Fruit fly (Drosophila melanogaster) whole organism, embryonic: Measurements from ENCODE around the gene CG31948.
A peak's percentile ranks its signal among the peaks of the same experiment; 100 is the strongest.

Source experiments
- BEAF-32 ChIP-seq: fragments of 200-800 bp; sonication (Bioruptor generic); optimal IDR thresholded peaks from 3 replicates; lab custom pipeline; 2017; ENCODE audit warnings: missing biosample characterization, missing genetic modification characterization, mild to moderate bottlenecking, moderate library complexity, missing genetic modification reagents
- CG10267 ChIP-seq: fragments of 200-800 bp; sonication (Bioruptor generic); optimal IDR thresholded peaks from 2 replicates; lab custom pipeline; 2018; ENCODE audit warnings: missing biosample characterization, mild to moderate bottlenecking, missing genetic modification characterization, moderate library complexity
- CG10431 ChIP-seq: fragments of 200-800 bp; sonication (Bioruptor generic); optimal IDR thresholded peaks from 3 replicates; lab custom pipeline; 2018; ENCODE audit warnings: missing biosample characterization, mild to moderate bottlenecking, missing genetic modification characterization
- CG10654 ChIP-seq: fragments of 200-800 bp; sonication (Bioruptor generic); optimal IDR thresholded peaks from 2 replicates; lab custom pipeline; 2016; ENCODE audit warnings: missing biosample characterization, missing genetic modification characterization
- CG11398 ChIP-seq: fragments of 200-800 bp; sonication (Bioruptor generic); optimal IDR thresholded peaks from 2 replicates; lab custom pipeline; 2016; ENCODE audit warnings: missing biosample characterization, missing genetic modification characterization
- CG12104 ChIP-seq: fragments of 200-800 bp; sonication (Bioruptor generic); optimal IDR thresholded peaks from 3 replicates; lab custom pipeline; 2016; ENCODE audit warnings: missing biosample characterization, missing genetic modification characterization
- CG12769 ChIP-seq: fragments of 200-800 bp; sonication (Bioruptor generic); optimal IDR thresholded peaks from 2 replicates; lab custom pipeline; 2019; ENCODE audit warnings: missing biosample characterization, mild to moderate bottlenecking, missing genetic modification characterization, moderate library complexity
- CG13123 ChIP-seq: fragments of 200-800 bp; sonication (Bioruptor generic); optimal IDR thresholded peaks from 2 replicates; lab custom pipeline; 2016; ENCODE audit warnings: missing biosample characterization, missing genetic modification characterization
- CG13775 ChIP-seq: fragments of 200-800 bp; sonication (Bioruptor generic); optimal IDR thresholded peaks from 3 replicates; lab custom pipeline; 2017; ENCODE audit warnings: missing biosample characterization, mild to moderate bottlenecking, missing genetic modification characterization
- CG14667 ChIP-seq: fragments of 200-800 bp; sonication (Bioruptor generic); IDR thresholded peaks from 2 replicates; pipeline ENCODE4 v1.3.6; 2022; ENCODE audit warnings: missing biosample characterization, missing genetic modification characterization
- CG14965 ChIP-seq: fragments of 200-800 bp; sonication (Bioruptor generic); optimal IDR thresholded peaks from 2 replicates; lab custom pipeline; 2016; ENCODE audit warnings: missing biosample characterization, missing genetic modification characterization, borderline replicate concordance
- CG17328 ChIP-seq: fragments of 200-800 bp; sonication (Bioruptor generic); IDR thresholded peaks from 2 replicates; pipeline ENCODE4 v1.3.6; 2022; ENCODE audit warnings: missing biosample characterization, missing genetic modification characterization
- CG17385 ChIP-seq: fragments of 200-800 bp; sonication (Bioruptor generic); optimal IDR thresholded peaks from 3 replicates; lab custom pipeline; 2018; ENCODE audit warnings: missing biosample characterization, mild to moderate bottlenecking, missing genetic modification characterization
- CG17612 ChIP-seq: fragments of 200-800 bp; sonication (Bioruptor generic); IDR thresholded peaks from 2 replicates; pipeline ENCODE4 v1.3.6; 2022; ENCODE audit warnings: missing biosample characterization, missing genetic modification characterization
- CG30403 ChIP-seq: fragments of 200-800 bp; sonication (Bioruptor generic); optimal IDR thresholded peaks from 3 replicates; lab custom pipeline; 2016; ENCODE audit warnings: missing biosample characterization, missing genetic modification characterization
- CG31224 ChIP-seq: fragments of 200-800 bp; sonication (Bioruptor generic); IDR thresholded peaks from 2 replicates; pipeline ENCODE4 v1.3.6; 2022; ENCODE audit warnings: missing biosample characterization, missing genetic modification characterization
- CG3163 ChIP-seq: fragments of 200-800 bp; sonication (Bioruptor generic); optimal IDR thresholded peaks from 3 replicates; lab custom pipeline; 2016; ENCODE audit warnings: missing biosample characterization, missing genetic modification characterization
- CG34422 ChIP-seq: fragments of 200-800 bp; sonication (Bioruptor generic); IDR thresholded peaks from 3 replicates; pipeline ENCODE4 v1.3.6; 2022; ENCODE audit warnings: missing biosample characterization, missing genetic modification characterization
- CG43689 ChIP-seq: fragments of 200-800 bp; sonication (Bioruptor generic); IDR thresholded peaks from 2 replicates; pipeline ENCODE4 v1.3.6; 2022; ENCODE audit warnings: missing biosample characterization, missing genetic modification characterization
- CG4424 ChIP-seq: fragments of 200-800 bp; sonication (Bioruptor generic); optimal IDR thresholded peaks from 3 replicates; lab custom pipeline; 2016; ENCODE audit warnings: missing biosample characterization, missing genetic modification characterization
- CG4707 ChIP-seq: fragments of 200-800 bp; sonication (Bioruptor generic); optimal IDR thresholded peaks from 2 replicates; lab custom pipeline; 2018; ENCODE audit warnings: missing biosample characterization, mild to moderate bottlenecking, missing genetic modification characterization, moderate library complexity
- CG7556 ChIP-seq: fragments of 200-800 bp; sonication (Bioruptor generic); optimal IDR thresholded peaks from 2 replicates; lab custom pipeline; 2017; ENCODE audit warnings: missing biosample characterization, mild to moderate bottlenecking, missing genetic modification characterization
- CG7987 ChIP-seq: fragments of 200-800 bp; sonication (Bioruptor generic); optimal IDR thresholded peaks from 2 replicates; lab custom pipeline; 2018; ENCODE audit warnings: missing biosample characterization, mild to moderate bottlenecking, missing genetic modification characterization, moderate library complexity
- CG8281 ChIP-seq: fragments of 200-800 bp; sonication (Bioruptor generic); optimal IDR thresholded peaks from 2 replicates; lab custom pipeline; 2018; ENCODE audit warnings: missing biosample characterization, mild to moderate bottlenecking, missing genetic modification characterization, moderate library complexity
- D19B ChIP-seq: fragments of 200-800 bp; sonication (Bioruptor generic); optimal IDR thresholded peaks from 2 replicates; lab custom pipeline; 2017; ENCODE audit warnings: missing biosample characterization, mild to moderate bottlenecking, missing genetic modification characterization
- Elba2 ChIP-seq: fragments of 200-800 bp; sonication (Bioruptor generic); optimal IDR thresholded peaks from 3 replicates; lab custom pipeline; 2016; ENCODE audit warnings: missing biosample characterization, missing genetic modification characterization
- Ets65A ChIP-seq: fragments of 200-800 bp; sonication (Bioruptor generic); peaks from one replicate; lab custom pipeline; 2016; ENCODE audit warnings: missing biosample characterization, missing genetic modification characterization
- Gsc ChIP-seq: fragments of 200-800 bp; sonication (Bioruptor generic); IDR thresholded peaks from 2 replicates; pipeline ENCODE4 v1.3.6; 2022; ENCODE audit warnings: missing biosample characterization, missing genetic modification characterization
- Gug ChIP-seq: fragments of 200-800 bp; sonication (Bioruptor generic); IDR thresholded peaks from 4 replicates; pipeline ENCODE4 v1.3.6; 2022; ENCODE audit warnings: missing biosample characterization, missing genetic modification characterization
- HLH54F ChIP-seq: fragments of 200-800 bp; sonication (Bioruptor generic); optimal IDR thresholded peaks from 3 replicates; lab custom pipeline; 2016; ENCODE audit warnings: missing biosample characterization, missing genetic modification characterization
- Lhr ChIP-seq: fragments of 200-800 bp; sonication (Bioruptor generic); optimal IDR thresholded peaks from 3 replicates; lab custom pipeline; 2017; ENCODE audit warnings: mild to moderate bottlenecking, missing biosample characterization, missing genetic modification reagents, missing genetic modification characterization
- MBD-R2 ChIP-seq: fragments of 200-800 bp; sonication (Bioruptor generic); IDR thresholded peaks from 2 replicates; pipeline ENCODE4 v1.3.6; 2022; ENCODE audit warnings: missing biosample characterization, missing genetic modification characterization
- Oaz ChIP-seq: fragments of 200-800 bp; sonication (Bioruptor generic); IDR thresholded peaks from 2 replicates; pipeline ENCODE4 v1.3.6; 2022; ENCODE audit warnings: missing biosample characterization, missing genetic modification characterization
- PHDP ChIP-seq: fragments of 200-800 bp; sonication (Bioruptor generic); optimal IDR thresholded peaks from 3 replicates; lab custom pipeline; 2018; ENCODE audit warnings: missing biosample characterization, mild to moderate bottlenecking, missing genetic modification characterization, moderate library complexity
- Sin3A ChIP-seq: fragments of >200 bp; optimal IDR thresholded peaks from 2 replicates; lab custom pipeline; 2018
- Xrp1 ChIP-seq: fragments of 200-800 bp; sonication (Bioruptor generic); IDR thresholded peaks from 2 replicates; pipeline ENCODE4 v1.3.6; 2022; ENCODE audit warnings: missing biosample characterization, missing genetic modification characterization
- ap ChIP-seq: fragments of 200-800 bp; sonication (Bioruptor generic); IDR thresholded peaks from 2 replicates; pipeline ENCODE4 v1.3.6; 2022; ENCODE audit warnings: missing biosample characterization, missing genetic modification characterization
- ara ChIP-seq: fragments of 200-800 bp; sonication (Bioruptor generic); IDR thresholded peaks from 2 replicates; pipeline ENCODE4 v1.3.6; 2022; ENCODE audit warnings: missing biosample characterization, missing genetic modification characterization
- ato ChIP-seq: fragments of 200-800 bp; sonication (Bioruptor generic); IDR thresholded peaks from 2 replicates; pipeline ENCODE4 v1.3.6; 2022; ENCODE audit warnings: missing biosample characterization, missing genetic modification characterization; ENCODE audit not compliant: partially characterized antibody
- bowl ChIP-seq: fragments of 200-800 bp; sonication (Bioruptor generic); IDR thresholded peaks from 2 replicates; pipeline ENCODE4 v1.3.6; 2022; ENCODE audit warnings: missing biosample characterization, missing genetic modification characterization
- caup ChIP-seq: fragments of 200-800 bp; sonication (Bioruptor generic); optimal IDR thresholded peaks from 3 replicates; lab custom pipeline; 2017; ENCODE audit warnings: missing biosample characterization, mild to moderate bottlenecking, missing genetic modification characterization, moderate library complexity; ENCODE audit not compliant: severe bottlenecking
- chm ChIP-seq: fragments of 200-800 bp; sonication (Bioruptor generic); IDR thresholded peaks from 2 replicates; pipeline ENCODE4 v1.3.6; 2022; ENCODE audit warnings: missing biosample characterization, missing genetic modification characterization
- emc ChIP-seq: fragments of 200-800 bp; sonication (Bioruptor generic); optimal IDR thresholded peaks from 2 replicates; lab custom pipeline; 2016; ENCODE audit warnings: missing biosample characterization, missing genetic modification characterization
- fd3F ChIP-seq: fragments of 200-800 bp; sonication (Bioruptor generic); optimal IDR thresholded peaks from 2 replicates; lab custom pipeline; 2018; ENCODE audit warnings: missing biosample characterization, mild to moderate bottlenecking, missing genetic modification characterization, moderate library complexity
- her ChIP-seq: fragments of 200-800 bp; sonication (Bioruptor generic); optimal IDR thresholded peaks from 2 replicates; lab custom pipeline; 2016; ENCODE audit warnings: missing biosample characterization, missing genetic modification characterization
- phol ChIP-seq: fragments of 200-800 bp; sonication (Bioruptor generic); optimal IDR thresholded peaks from 3 replicates; lab custom pipeline; 2018; ENCODE audit warnings: missing biosample characterization, mild to moderate bottlenecking, missing genetic modification characterization, moderate library complexity
- sens-2 ChIP-seq: fragments of 200-800 bp; sonication (Bioruptor generic); IDR thresholded peaks from 2 replicates; pipeline ENCODE4 v1.3.6; 2022; ENCODE audit warnings: missing biosample characterization, missing genetic modification characterization
- sna ChIP-seq: fragments of 200-800 bp; sonication (Bioruptor generic); IDR thresholded peaks from 2 replicates; pipeline ENCODE4 v1.3.6; 2022; ENCODE audit warnings: missing biosample characterization, missing genetic modification characterization; ENCODE audit not compliant: partially characterized antibody
- tna ChIP-seq: fragments of 200-800 bp; sonication (Bioruptor generic); IDR thresholded peaks from 2 replicates; pipeline ENCODE4 v1.3.6; 2022; ENCODE audit warnings: missing biosample characterization, missing genetic modification characterization; ENCODE audit not compliant: partially characterized antibody
- wor ChIP-seq: fragments of 200-800 bp; sonication (Bioruptor generic); IDR thresholded peaks from 2 replicates; pipeline ENCODE4 v1.3.6; 2022; ENCODE audit warnings: missing biosample characterization, missing genetic modification characterization

CG31948 gene

DNA sequence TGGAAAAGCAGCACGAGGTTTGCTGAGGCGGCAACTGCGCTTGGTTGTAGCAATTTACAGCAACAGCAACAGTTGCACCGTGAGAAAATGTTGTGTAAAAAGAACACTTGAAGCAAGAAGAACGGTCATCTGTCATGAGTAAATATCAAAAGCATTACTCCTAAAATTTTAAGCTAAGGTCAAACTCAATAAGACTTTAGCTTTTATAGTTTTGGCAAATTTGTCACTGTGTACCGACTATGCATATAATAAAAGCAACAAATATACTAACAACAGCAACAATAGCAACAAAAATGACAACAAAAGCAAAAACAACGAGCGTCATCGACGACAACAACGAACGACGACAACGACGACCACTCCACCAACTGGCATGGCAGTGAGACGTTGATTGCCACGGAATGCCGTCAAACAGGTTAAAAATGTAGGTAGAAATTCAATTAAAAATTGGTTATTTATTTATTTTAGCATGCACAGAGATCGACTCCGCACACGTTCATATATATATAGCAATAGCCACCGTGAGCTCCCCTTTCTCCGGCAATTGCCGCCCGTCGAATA is 17.1 kb upstream of the CG31948 start (continued):
- TF ChIP-seq chm (peak; percentile 77; the same call in 1 of the 2 replicates), tna (GFP tag; lab: Robert Waterston, UW) (no peak), CG31224 (GFP tag; lab: Robert Waterston, UW) (peak; percentile 48; the same call in 1 of the 2 replicates), CG13123 (GFP tag; lab: Kevin White, UChicago) (peak; percentile 62), CG3163 (GFP tag; lab: Kevin White, UChicago) (peak; percentile 55), Sin3A (no peak), CG17385 (GFP tag; lab: Kevin White, UChicago) (peak; percentile 82), ato (GFP tag; lab: Robert Waterston, UW) (no peak), ara (GFP tag; lab: Robert Waterston, UW) (peak; percentile 78; the same call in 1 of the 2 replicates), CG11398 (GFP tag; lab: Kevin White, UChicago) (peak; percentile 73), Ets65A (GFP tag; lab: Kevin White, UChicago) (peak; percentile 97), CG8281 (tag; lab: Kevin White, UChicago) (peak; percentile 48), bowl (peak; percentile 70), Gug (GFP tag; lab: Robert Waterston, UW) (peak; percentile 68; the same call in 3 of the 4 replicates), MBD-R2 (GFP tag; lab: Robert Waterston, UW) (peak; percentile 47; the same call in 1 of the 2 replicates), CG10267 (peak; percentile 62), her (GFP tag; lab: Kevin White, UChicago) (peak; percentile 76), caup (peak; percentile 64), CG10431 (GFP tag; lab: Kevin White, UChicago) (peak; percentile 50), CG4707 (GFP tag; lab: Kevin White, UChicago) (peak; percentile 80), CG4424 (GFP tag; lab: Kevin White, UChicago) (peak; percentile 72), CG14667 (GFP tag; lab: Robert Waterston, UW) (peak; percentile 46), HLH54F (GFP tag; lab: Kevin White, UChicago) (peak; percentile 41), sens-2 (GFP tag; lab: Robert Waterston, UW) (peak; percentile 87), Xrp1 (GFP tag; lab: Robert Waterston, UW) (peak; percentile 79), CG7556 (GFP tag; lab: Kevin White, UChicago) (peak; percentile 76), Lhr (GFP tag; lab: Kevin White, UChicago) (peak; percentile 59), fd3F (GFP tag; lab: Kevin White, UChicago) (peak; percentile 69), CG10654 (peak; percentile 77), CG12769 (tag; lab: Kevin White, UChicago) (peak; percentile 80), CG14965 (peak; percentile 36), phol (peak; percentile 82), CG17328 (GFP tag; lab: Robert Waterston, UW) (peak; percentile 92), CG7987 (GFP tag; lab: Kevin White, UChicago) (no peak), CG43689 (GFP tag; lab: Robert Waterston, UW) (peak; percentile 54; the same call in 1 of the 2 replicates), wor (GFP tag; lab: Robert Waterston, UW) (peak; percentile 83), PHDP (tag; lab: Kevin White, UChicago) (peak; percentile 83), CG30403 (GFP tag; lab: Kevin White, UChicago) (peak; percentile 87), CG17612 (GFP tag; lab: Robert Waterston, UW) (no peak), Elba2 (GFP tag; lab: Kevin White, UChicago) (no peak), CG12104 (GFP tag; lab: Kevin White, UChicago) (peak; percentile 69), ap (GFP tag; lab: Robert Waterston, UW) (peak; percentile 84), Gsc (GFP tag; lab: Robert Waterston, UW) (peak; percentile 54; the same call in 1 of the 2 replicates), CG34422 (GFP tag; lab: Robert Waterston, UW) (peak; percentile 76), D19B (no peak), emc (no peak), Oaz (peak; percentile 83), BEAF-32 (GFP tag; lab: Kevin White, UChicago) (no peak), CG13775 (GFP tag; lab: Kevin White, UChicago) (peak; percentile 41), sna (GFP tag; lab: Robert Waterston, UW) (no peak)
